Worm (Caenorhabditis elegans) whole organism, L2 larva: ENCODE results near the gene acbp-5.

Experiments
- C34F6.9 ChIP-seq: fragments of 150-350 bp; optimal IDR thresholded peaks from 2 replicates; lab custom pipeline; 2014; ENCODE audit warnings: missing biosample characterization, missing genetic modification characterization
- F13H6.1 ChIP-seq: sonication (generic microtip); optimal IDR thresholded peaks from 2 replicates; lab custom pipeline; 2016; ENCODE audit warnings: missing genetic modification characterization, missing compliant biosample characterization
- Y55F3AM.14 ChIP-seq: fragments of 200-800 bp; sonication (Bioruptor generic); optimal IDR thresholded peaks from 2 replicates; lab custom pipeline; 2018; ENCODE audit warnings: mild to moderate bottlenecking, missing genetic modification characterization, missing compliant biosample characterization
- ZK546.5 ChIP-seq: sonication (generic microtip); optimal IDR thresholded peaks from 2 replicates; lab custom pipeline; 2017; ENCODE audit warnings: missing biosample characterization, missing genetic modification characterization
- aly-2 ChIP-seq: fragments of 150-350 bp; optimal IDR thresholded peaks from 2 replicates; lab custom pipeline; 2014; ENCODE audit warnings: missing biosample characterization, missing genetic modification characterization
- ama-1 ChIP-seq: fragments of 150-350 bp; optimal IDR thresholded peaks from 2 replicates; lab custom pipeline; 2018; ENCODE audit warnings: inconsistent platforms
- blmp-1 ChIP-seq: sonication (generic microtip); optimal IDR thresholded peaks from 2 replicates; lab custom pipeline; 2017; ENCODE audit warnings: missing genetic modification characterization, mild to moderate bottlenecking, missing compliant biosample characterization, antibody characterized with exemption, moderate library complexity; ENCODE audit not compliant: insufficient read depth
- ceh-16 ChIP-seq: fragments of 150-350 bp; optimal IDR thresholded peaks from 2 replicates; lab custom pipeline; 2014; ENCODE audit warnings: missing biosample characterization, missing genetic modification characterization
- crh-2 ChIP-seq: sonication (generic microtip); optimal IDR thresholded peaks from 2 replicates; lab custom pipeline; 2017; ENCODE audit warnings: missing biosample characterization, missing genetic modification characterization
- egl-27 ChIP-seq: sonication (generic microtip); optimal IDR thresholded peaks from 3 replicates; lab custom pipeline; 2017; ENCODE audit warnings: missing biosample characterization, missing genetic modification reagents, missing genetic modification characterization
- elt-1 ChIP-seq: fragments of 150-350 bp; optimal IDR thresholded peaks from 2 replicates; lab custom pipeline; 2014; ENCODE audit warnings: missing biosample characterization, missing genetic modification characterization
- elt-3 ChIP-seq: sonication (generic microtip); optimal IDR thresholded peaks from 2 replicates; lab custom pipeline; 2017; ENCODE audit warnings: missing biosample characterization, missing genetic modification characterization
- fos-1 ChIP-seq: fragments of 150-350 bp; optimal IDR thresholded peaks from 2 replicates; lab custom pipeline; 2014; ENCODE audit warnings: missing biosample characterization, missing genetic modification characterization
- lsy-2 ChIP-seq, 2 experiments: fragments of 150-350 bp in 1 of 2; sonication (generic microtip) in 1 of 2; optimal IDR thresholded peaks; 2 replicates each; lab custom pipeline; 2014 to 2017; ENCODE audit warnings: missing biosample characterization in 2 of 2, missing genetic modification characterization in 2 of 2
- mab-5 ChIP-seq: fragments of 150-350 bp; optimal IDR thresholded peaks from 2 replicates; lab custom pipeline; 2014; ENCODE audit warnings: missing biosample characterization, missing genetic modification characterization
- mbf-1 ChIP-seq: sonication (generic microtip); optimal IDR thresholded peaks from 2 replicates; lab custom pipeline; 2017; ENCODE audit warnings: missing biosample characterization, missing genetic modification characterization
- mdl-1 ChIP-seq, 2 experiments: fragments of 150-350 bp in 1 of 2; sonication (generic microtip) in 1 of 2; optimal IDR thresholded peaks; 2 replicates each; lab custom pipeline; 2017; ENCODE audit warnings: missing biosample characterization in 2 of 2, missing genetic modification characterization in 2 of 2
- nhr-129 ChIP-seq: fragments of 150-350 bp; optimal IDR thresholded peaks from 2 replicates; lab custom pipeline; 2014; ENCODE audit warnings: missing biosample characterization, missing genetic modification characterization
- nhr-237 ChIP-seq: fragments of 150-350 bp; optimal IDR thresholded peaks from 2 replicates; lab custom pipeline; 2014; ENCODE audit warnings: missing biosample characterization, missing genetic modification characterization
- nhr-6 ChIP-seq: fragments of 150-350 bp; optimal IDR thresholded peaks from 2 replicates; lab custom pipeline; 2014; ENCODE audit warnings: missing biosample characterization, missing genetic modification characterization
- peb-1 ChIP-seq: fragments of 150-350 bp; optimal IDR thresholded peaks from 2 replicates; lab custom pipeline; 2014; ENCODE audit warnings: missing biosample characterization, missing genetic modification characterization
- skn-1 ChIP-seq: sonication (generic microtip); optimal IDR thresholded peaks from 2 replicates; lab custom pipeline; 2017; ENCODE audit warnings: missing biosample characterization, missing genetic modification characterization
- sma-3 ChIP-seq: sonication (generic microtip); optimal IDR thresholded peaks from 2 replicates; lab custom pipeline; 2016; ENCODE audit warnings: missing genetic modification reagents, missing genetic modification characterization, missing compliant biosample characterization
- unc-39 ChIP-seq: fragments of 150-350 bp; optimal IDR thresholded peaks from 2 replicates; lab custom pipeline; 2014; ENCODE audit warnings: missing biosample characterization, missing genetic modification characterization
- unc-62 ChIP-seq: fragments of 150-350 bp; optimal IDR thresholded peaks from 2 replicates; lab custom pipeline; 2014; ENCODE audit warnings: missing biosample characterization, missing genetic modification reagents, missing genetic modification characterization
- zag-1 ChIP-seq: fragments of 150-350 bp; optimal IDR thresholded peaks from 2 replicates; lab custom pipeline; 2014; ENCODE audit warnings: missing biosample characterization, missing genetic modification characterization
- ztf-1 ChIP-seq: fragments of 200-800 bp; sonication (Bioruptor generic); conservative IDR thresholded peaks from 2 replicates; pipeline ENCODE4 v1.3.6; 2022; ENCODE audit warnings: missing genetic modification characterization, missing compliant biosample characterization
- ztf-11 ChIP-seq: sonication (generic microtip); optimal IDR thresholded peaks from 2 replicates; lab custom pipeline; 2017; ENCODE audit warnings: missing biosample characterization, missing genetic modification characterization
- ztf-4 ChIP-seq: fragments of 150-350 bp; optimal IDR thresholded peaks from 2 replicates; lab custom pipeline; 2014; ENCODE audit warnings: missing biosample characterization, missing genetic modification characterization

Gene acbp-5

ce11 chrIII:13641588-13641987 lies at the start of gene acbp-5:
Gene acbp-5, minus strand, starts transcription at chrIII:13641688.
- no peak for TF ChIP-seq sma-3

DNA sequence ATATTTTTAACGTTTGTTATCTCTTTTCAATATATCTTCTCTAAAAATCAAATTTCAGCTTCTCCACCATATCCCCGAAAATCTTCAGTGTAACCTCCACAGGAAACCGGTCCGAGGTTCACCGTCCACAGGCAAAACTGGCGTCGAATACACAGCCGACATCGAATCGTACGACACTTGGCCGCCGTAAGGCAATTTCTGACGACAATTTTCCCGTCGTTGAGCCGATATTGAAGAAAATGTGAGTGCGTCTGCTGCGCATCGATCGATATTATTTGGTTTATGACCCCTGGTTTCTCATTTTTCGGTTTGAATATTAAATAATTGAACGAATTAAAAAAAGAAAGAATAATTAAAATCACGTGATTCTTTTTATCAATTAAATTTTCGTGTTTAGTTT lies 45.7 kb upstream of the acbp-5 start, which contains the start of gene cul-2:
Gene cul-2 (plus strand): TSS at position 59 of the 400 bp plus-strand sequence.
- TF ChIP-seq ztf-4 (tag; lab: Kevin White, UChicago) (no peak), nhr-129 (tag; lab: Kevin White, UChicago) (peak; percentile 32), blmp-1 (no peak), mbf-1 (tag; lab: Kevin White, UChicago) (no peak), C34F6.9 (tag; lab: Kevin White, UChicago) (peak; percentile 46), egl-27 (tag; lab: Kevin White, UChicago) (no peak), ama-1 (lab: Kevin White, UChicago) (no peak), F13H6.1 (tag; lab: Kevin White, UChicago) (no peak), lsy-2 (tag; optimal IDR thresholded peaks at IDR 0.05; lab: Kevin White, UChicago) (peak in 1 of 2 experiments; percentile 34)

DNA sequence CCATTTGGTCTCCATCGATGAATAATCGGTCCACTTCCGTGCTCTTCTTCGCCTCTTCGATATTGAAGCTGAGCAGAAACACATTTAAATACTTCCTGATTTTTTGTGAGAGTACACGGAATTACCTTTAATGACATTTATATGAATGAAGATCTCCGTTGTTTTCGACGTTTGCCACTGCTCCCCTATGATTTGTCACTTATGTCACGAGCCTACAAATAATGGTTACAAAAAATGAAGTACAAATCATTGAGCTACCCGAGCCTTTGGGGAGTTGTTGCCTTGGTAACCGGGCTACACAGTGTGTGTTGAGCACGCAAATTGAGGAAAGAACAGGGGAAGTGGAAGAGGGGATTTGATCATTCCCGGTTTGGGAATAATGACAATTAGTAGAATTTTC lies 44.8 kb upstream of the acbp-5 start, which contains the start of gene dyf-2:
Gene dyf-2 (minus strand): TSS at position 137 of the 400 bp plus-strand sequence.
- no peak for TF ChIP-seq unc-62 (GFP tag; lab: Kevin White, UChicago)
- no peak for TF ChIP-seq lsy-2 (tag; optimal IDR thresholded peaks at IDR 0.05; lab: Kevin White, UChicago)
- TF ChIP-seq ztf-1 (GFP tag; lab: Robert Waterston, UW): no peak
- TF ChIP-seq F13H6.1 (tag; lab: Kevin White, UChicago): no peak
- no peak for TF ChIP-seq nhr-6 (tag; lab: Kevin White, UChicago)
- TF ChIP-seq ZK546.5 (tag; lab: Kevin White, UChicago): no peak
- no peak for TF ChIP-seq fos-1 (tag; lab: Kevin White, UChicago)
- TF ChIP-seq elt-3 (tag; lab: Kevin White, UChicago): no peak
- TF ChIP-seq nhr-129 (tag; lab: Kevin White, UChicago): no peak
- no peak for TF ChIP-seq mbf-1 (tag; lab: Kevin White, UChicago)
- TF ChIP-seq, all 48 proteins: peak for 0

ce11 chrIII:13684236-13684635 lies 42.7 kb upstream of the acbp-5 start:
- TF ChIP-seq unc-62 (GFP tag; lab: Kevin White, UChicago) (no peak), ztf-11 (tag; lab: Kevin White, UChicago) (no peak), Y55F3AM.14 (GFP tag; lab: Kevin White, UChicago) (no peak), unc-39 (tag; lab: Kevin White, UChicago) (no peak), mdl-1 (tag; optimal IDR thresholded peaks at IDR 0.05; lab: Kevin White, UChicago) (no peak), peb-1 (tag; lab: Kevin White, UChicago) (no peak), elt-1 (no peak), nhr-237 (tag; lab: Kevin White, UChicago) (no peak), nhr-6 (tag; lab: Kevin White, UChicago) (no peak), aly-2 (no peak), lsy-2 (tag; optimal IDR thresholded peaks at IDR 0.05; lab: Kevin White, UChicago) (no peak)

ce11 chrIII:13683275-13683674 lies 41.8 kb upstream of the acbp-5 start:
- TF ChIP-seq mab-5 (tag; lab: Kevin White, UChicago) (no peak), skn-1 (tag; lab: Kevin White, UChicago) (no peak)

- TF ChIP-seq zag-1 (tag; lab: Kevin White, UChicago): no peak
- no peak for TF ChIP-seq peb-1 (tag; lab: Kevin White, UChicago)
- TF ChIP-seq ztf-1 (GFP tag; lab: Robert Waterston, UW): no peak
- TF ChIP-seq sma-3: no peak
- TF ChIP-seq ceh-16 (tag; lab: Kevin White, UChicago): no peak
- TF ChIP-seq fos-1 (tag; lab: Kevin White, UChicago): no peak
- TF ChIP-seq unc-39 (tag; lab: Kevin White, UChicago): no peak
Measured at ce11 chrIII:13682019-13682418, 40.5 kb upstream of the acbp-5 start.

DNA sequence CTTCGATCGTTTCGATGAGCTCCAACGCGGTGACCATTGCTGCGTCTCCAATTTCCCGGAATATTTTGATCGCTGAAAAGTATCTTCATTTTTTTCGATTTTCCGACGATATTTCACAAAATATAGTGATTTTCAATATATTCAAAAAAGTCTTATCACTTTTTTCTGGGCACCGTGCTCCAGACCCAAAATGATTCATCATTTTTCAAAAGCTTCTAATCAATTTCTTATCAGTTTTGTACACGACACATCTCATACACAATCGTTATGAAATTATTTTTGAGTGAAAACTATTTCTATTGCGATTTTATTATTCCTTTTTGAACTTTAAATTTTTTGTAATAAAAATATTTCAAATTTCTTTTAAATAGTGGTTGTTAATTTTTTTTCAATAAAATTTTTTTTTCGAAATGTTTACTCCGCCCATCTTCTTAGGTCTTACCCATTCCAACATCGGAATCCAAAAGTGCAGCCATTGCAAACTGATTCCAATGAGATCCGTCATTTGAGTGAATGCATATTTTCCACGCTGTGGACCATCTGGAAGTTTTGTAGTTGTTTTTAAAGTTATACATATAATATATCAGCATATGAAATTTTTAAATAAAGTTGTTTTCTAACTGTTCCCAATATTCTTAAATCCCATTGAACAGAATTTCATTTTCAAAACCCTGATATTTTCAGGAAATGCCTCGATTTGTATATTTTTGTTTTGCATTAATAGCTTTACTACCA lies 37.4 kb upstream of the acbp-5 start, which contains the start of gene sid-2:
Gene sid-2 (plus strand): TSS at position 685 of the 735 bp plus-strand sequence.
- no peak for TF ChIP-seq ZK546.5 (tag; lab: Kevin White, UChicago)
- no peak for TF ChIP-seq zag-1 (tag; lab: Kevin White, UChicago)
- TF ChIP-seq skn-1 (tag; lab: Kevin White, UChicago): peak; percentile 9
- peak; percentile 42 for TF ChIP-seq crh-2 (tag; lab: Kevin White, UChicago)
- peak; percentile 96 for TF ChIP-seq fos-1 (tag; lab: Kevin White, UChicago)
- TF ChIP-seq, all 48 proteins: peak for 3
